Worm (Caenorhabditis elegans) whole organism, midembryonic: ENCODE data around the gene R04D3.3.

Experiments used
- T22C8.4 ChIP-seq: fragments of 200-800 bp; sonication (Bioruptor generic); IDR thresholded peaks from 2 replicates; pipeline ENCODE4 v1.3.6; 2022; ENCODE audit warnings: missing genetic modification characterization, missing compliant biosample characterization
- cog-1 ChIP-seq: sonication (generic microtip); optimal IDR thresholded peaks from 2 replicates; lab custom pipeline; 2016; ENCODE audit warnings: missing genetic modification characterization, missing compliant biosample characterization
- flt-1 ChIP-seq: fragments of 200-800 bp; sonication (Bioruptor generic); IDR thresholded peaks from 2 replicates; pipeline ENCODE4 v1.3.6; 2022; ENCODE audit warnings: missing genetic modification characterization, missing compliant biosample characterization
- klf-2 ChIP-seq: fragments of 200-800 bp; sonication (Bioruptor generic); conservative IDR thresholded peaks from 2 replicates; pipeline ENCODE4 v1.3.6; 2022; ENCODE audit warnings: missing genetic modification reagents, missing genetic modification characterization, missing compliant biosample characterization
- ref-1 ChIP-seq: fragments of 200-800 bp; sonication (Bioruptor generic); conservative IDR thresholded peaks from 2 replicates; pipeline ENCODE4 v1.3.6; 2022; ENCODE audit warnings: missing genetic modification reagents, missing genetic modification characterization, missing compliant biosample characterization
- tab-1 ChIP-seq: fragments of 200-800 bp; sonication (Bioruptor generic); IDR thresholded peaks from 2 replicates; pipeline ENCODE4 v1.3.6; 2022; ENCODE audit warnings: missing genetic modification characterization, missing compliant biosample characterization
- ztf-29 ChIP-seq: fragments of 200-800 bp; sonication (Bioruptor generic); IDR thresholded peaks from 2 replicates; pipeline ENCODE4 v1.3.6; 2022; ENCODE audit warnings: missing genetic modification reagents, missing genetic modification characterization, missing compliant biosample characterization

DNA sequence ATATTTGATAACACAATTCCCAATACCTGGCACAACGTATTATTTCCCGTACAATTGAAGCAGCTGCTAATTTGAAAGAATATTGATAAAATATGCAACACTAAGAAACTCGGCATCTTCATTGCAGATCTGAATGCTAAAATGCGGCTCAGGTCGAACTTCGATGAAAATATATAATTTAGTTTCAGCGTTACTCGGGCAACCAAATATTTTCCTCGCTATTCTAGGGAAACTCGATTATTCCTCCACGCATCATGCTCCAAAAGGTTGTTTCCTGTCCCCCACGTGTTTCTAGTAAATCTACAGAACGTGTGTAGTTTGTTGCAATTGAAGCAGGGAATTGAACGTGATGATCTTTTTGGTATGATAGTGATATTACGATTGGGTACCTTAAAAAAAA lies 41.3 kb downstream of the R04D3.3 start:
- TF ChIP-seq T22C8.4 (GFP tag; lab: Robert Waterston, UW) (no peak), ztf-29 (GFP tag; lab: Robert Waterston, UW) (no peak), klf-2 (GFP tag; lab: Robert Waterston, UW) (no peak), flt-1 (GFP tag; lab: Robert Waterston, UW) (no peak), ref-1 (GFP tag; lab: Robert Waterston, UW) (no peak), cog-1 (tag; lab: Kevin White, UChicago) (no peak), tab-1 (GFP tag; lab: Robert Waterston, UW) (no peak)
